Fruit fly (Drosophila melanogaster): ENCODE results near the gene CG10713.

DNA sequence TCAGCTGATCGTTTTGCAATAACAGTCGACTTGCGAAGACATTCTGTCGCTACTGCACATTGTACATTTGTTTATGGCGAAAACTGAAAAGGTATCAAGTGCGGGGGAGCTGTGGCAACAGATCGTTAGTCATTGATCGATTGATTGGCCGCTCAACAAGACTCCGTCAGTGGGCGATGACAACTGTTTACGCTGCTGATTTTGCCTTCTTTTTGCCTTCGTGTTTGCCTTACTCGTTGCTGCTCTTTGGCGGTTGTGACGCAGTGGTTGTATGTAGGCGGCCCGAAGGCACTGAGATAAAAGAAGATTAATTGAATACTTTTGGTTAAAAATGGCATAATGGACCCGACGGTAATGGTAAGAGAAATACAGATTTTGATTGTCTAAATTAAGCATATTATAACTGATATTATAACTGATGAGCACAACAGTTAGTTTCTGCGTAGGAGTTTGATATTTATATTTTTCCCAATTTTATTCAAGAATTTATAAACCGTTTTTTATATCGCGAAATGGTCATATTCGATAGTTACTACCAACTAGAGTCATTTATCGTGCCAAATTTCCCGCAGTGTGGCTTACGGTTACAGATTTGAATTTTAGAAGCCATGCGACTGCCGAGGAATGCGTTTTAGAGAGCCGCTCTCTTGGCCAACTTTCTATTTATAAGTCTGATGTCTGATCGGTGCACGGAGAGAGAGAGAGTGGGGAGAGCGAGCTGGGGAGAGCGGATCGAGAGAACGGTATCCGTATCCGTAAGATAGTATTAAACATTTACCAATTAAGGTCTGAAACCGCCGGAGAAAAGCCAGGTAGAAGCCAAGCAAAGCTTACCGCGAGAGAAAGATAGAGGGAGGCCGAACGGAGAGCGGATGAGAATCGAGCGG lies 41.8 kb upstream of the CG10713 start:
- TF ChIP-seq kay (GFP tag; ENCODE audit: borderline replicate concordance) (peak; percentile 98), Hr96 (GFP tag; optimal IDR thresholded peaks at IDR 0.05) (peak; percentile 32), Mnt (GFP tag; optimal IDR thresholded peaks at IDR 0.05) (peak; percentile 50)
